Fruit fly (Drosophila melanogaster): Measurements from ENCODE around the gene RpS12.
A peak's percentile ranks its signal among the peaks of the same experiment; 100 is the strongest.

RpS12 gene

dm6 chr3L:13022854-13023560 is at the start of gene RpS12:
Gene RpS12 (plus strand): TSS chr3L:13023352.
- peak; percentile 78 for TF ChIP-seq CG5204 (GFP tag; optimal IDR thresholded peaks at IDR 0.05)
- TF ChIP-seq tj (GFP tag; optimal IDR thresholded peaks at IDR 0.05), result peak; percentile 56
- TF ChIP-seq CG1620 (GFP tag; optimal IDR thresholded peaks at IDR 0.05), result peak; percentile 92
- TF ChIP-seq cnc (optimal IDR thresholded peaks at IDR 0.05), result no peak
- peak; percentile 82 for TF ChIP-seq Mnt (GFP tag; optimal IDR thresholded peaks at IDR 0.05)
- TF ChIP-seq pad (GFP tag; optimal IDR thresholded peaks at IDR 0.05), result peak; percentile 58
- TF ChIP-seq CG11617 (GFP tag; optimal IDR thresholded peaks at IDR 0.05), result peak; percentile 83
- TF ChIP-seq ovo (GFP tag; optimal IDR thresholded peaks at IDR 0.05), result peak; percentile 77
- peak; percentile 57 for TF ChIP-seq Crg-1 (GFP tag; optimal IDR thresholded peaks at IDR 0.05)
- TF ChIP-seq Clk (GFP tag; optimal IDR thresholded peaks at IDR 0.05), result peak; percentile 67
- TF ChIP-seq Hr96 (GFP tag; optimal IDR thresholded peaks at IDR 0.05), result peak; percentile 86
- peak; percentile 70 for TF ChIP-seq CG12768 (GFP tag; optimal IDR thresholded peaks at IDR 0.05)
- peak; percentile 80 for TF ChIP-seq CG7045 (GFP tag; optimal IDR thresholded peaks at IDR 0.05)
- no peak for TF ChIP-seq CG14711 (tag; optimal IDR thresholded peaks at IDR 0.05)
- TF ChIP-seq cic (GFP tag; optimal IDR thresholded peaks at IDR 0.05), result no peak
- TF ChIP-seq bab1 (GFP tag; optimal IDR thresholded peaks at IDR 0.05), result peak; percentile 64
- TF ChIP-seq CG33017 (tag; optimal IDR thresholded peaks at IDR 0.05), result peak; percentile 61
- peak; percentile 81 for TF ChIP-seq CG7101 (tag; optimal IDR thresholded peaks at IDR 0.05)
- peak; percentile 86 for TF ChIP-seq kay (GFP tag; ENCODE audit: borderline replicate concordance)
- peak; percentile 81 for TF ChIP-seq toe (GFP tag; optimal IDR thresholded peaks at IDR 0.05)

- TF ChIP-seq CG12768 (GFP tag; optimal IDR thresholded peaks at IDR 0.05), result no peak
- no peak for TF ChIP-seq CG7101 (tag; optimal IDR thresholded peaks at IDR 0.05)
- no peak for TF ChIP-seq CG7045 (GFP tag; optimal IDR thresholded peaks at IDR 0.05)
- TF ChIP-seq pad (GFP tag; optimal IDR thresholded peaks at IDR 0.05), result no peak
- no peak for TF ChIP-seq CG1620 (GFP tag; optimal IDR thresholded peaks at IDR 0.05)
- TF ChIP-seq ovo (GFP tag; optimal IDR thresholded peaks at IDR 0.05), result no peak
- TF ChIP-seq bab1 (GFP tag; optimal IDR thresholded peaks at IDR 0.05), result no peak
- TF ChIP-seq CG5204 (GFP tag; optimal IDR thresholded peaks at IDR 0.05), result no peak
- TF ChIP-seq Clk (GFP tag; optimal IDR thresholded peaks at IDR 0.05), result no peak
- TF ChIP-seq cnc (optimal IDR thresholded peaks at IDR 0.05), result no peak
- no peak for TF ChIP-seq tj (GFP tag; optimal IDR thresholded peaks at IDR 0.05)
- no peak for TF ChIP-seq Mnt (GFP tag; optimal IDR thresholded peaks at IDR 0.05)
- TF ChIP-seq toe (GFP tag; optimal IDR thresholded peaks at IDR 0.05), result no peak
- no peak for TF ChIP-seq CG11617 (GFP tag; optimal IDR thresholded peaks at IDR 0.05)
- TF ChIP-seq cic (GFP tag; optimal IDR thresholded peaks at IDR 0.05), result no peak
- no peak for TF ChIP-seq CG14711 (tag; optimal IDR thresholded peaks at IDR 0.05)
- TF ChIP-seq Hr96 (GFP tag; optimal IDR thresholded peaks at IDR 0.05), result no peak
Measured at dm6 chr3L:12994835-12995234, 28.3 kb upstream of the RpS12 start, which contains the start of gene CG11262. Gene CG11262 (plus strand): TSS chr3L:12995135.

- TF ChIP-seq CG7101 (tag; optimal IDR thresholded peaks at IDR 0.05) (peak; percentile 3), Hr96 (GFP tag; optimal IDR thresholded peaks at IDR 0.05) (no peak)
Measured at dm6 chr3L:13006490-13006889, 16.7 kb upstream of the RpS12 start, which contains the start of gene CG11263. Gene CG11263 (plus strand): TSS chr3L:13006817.

- no peak for TF ChIP-seq Hr96 (GFP tag; optimal IDR thresholded peaks at IDR 0.05)
- peak; percentile 34 for TF ChIP-seq bab1 (GFP tag; optimal IDR thresholded peaks at IDR 0.05)
- no peak for TF ChIP-seq cnc (optimal IDR thresholded peaks at IDR 0.05)
- TF ChIP-seq CG14711 (tag; optimal IDR thresholded peaks at IDR 0.05), result peak; percentile 40
- TF ChIP-seq kay (GFP tag; ENCODE audit: borderline replicate concordance), result peak; percentile 55
- no peak for TF ChIP-seq Clk (GFP tag; optimal IDR thresholded peaks at IDR 0.05)
Measured at dm6 chr3L:13007946-13008462, 15.1 kb upstream of the RpS12 start.

DNA sequence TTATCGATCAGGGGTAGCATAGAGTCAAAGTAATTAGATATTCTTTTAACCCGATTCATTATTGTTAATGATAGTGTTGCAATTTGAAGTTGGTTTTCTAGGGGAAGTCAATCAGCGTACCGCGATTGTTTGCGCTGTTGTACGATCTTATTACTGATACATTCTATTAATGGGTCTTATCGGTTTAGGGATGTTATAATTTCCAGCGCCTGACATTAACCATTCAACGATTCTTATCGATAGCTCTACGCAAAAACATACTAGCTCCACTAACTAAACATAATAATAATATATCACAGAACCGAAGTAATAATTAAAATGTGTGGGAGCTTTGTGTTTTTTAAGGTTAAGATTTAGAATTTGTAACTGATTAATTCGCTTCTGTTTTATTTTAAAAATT is 11.6 kb upstream of the RpS12 start, which contains the start of gene Cul6:
Cul6 (minus strand) TSS at position 175 of the 400 bp plus-strand sequence.
- TF ChIP-seq pad (GFP tag; optimal IDR thresholded peaks at IDR 0.05), result no peak
- TF ChIP-seq CG7101 (tag; optimal IDR thresholded peaks at IDR 0.05), result peak; percentile 11
- no peak for TF ChIP-seq cnc (optimal IDR thresholded peaks at IDR 0.05)
- peak; percentile 16 for TF ChIP-seq kay (GFP tag; ENCODE audit: borderline replicate concordance)
- TF ChIP-seq CG14711 (tag; optimal IDR thresholded peaks at IDR 0.05), result no peak
- TF ChIP-seq bab1 (GFP tag; optimal IDR thresholded peaks at IDR 0.05), result peak; percentile 8

DNA sequence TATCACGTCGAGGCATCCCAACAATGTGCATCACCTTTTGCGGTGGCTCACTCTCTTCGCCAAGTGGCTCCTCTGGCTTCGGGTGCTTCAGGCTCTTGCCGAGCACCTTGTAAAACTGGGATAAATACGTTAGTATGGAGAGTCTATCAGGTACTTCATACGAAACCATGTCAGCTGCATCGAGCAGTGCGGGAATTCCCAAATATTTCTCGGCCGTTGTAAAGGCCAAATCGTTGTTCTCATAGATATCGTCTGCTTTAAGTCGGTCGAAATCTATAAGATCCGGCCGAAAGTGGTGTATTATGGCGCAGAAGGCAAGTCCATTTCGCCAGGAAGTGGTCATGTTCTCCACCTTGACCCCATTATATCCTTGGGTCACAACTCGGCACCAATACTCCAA is 8.5 kb upstream of the RpS12 start:
- no peak for TF ChIP-seq Clk (GFP tag; optimal IDR thresholded peaks at IDR 0.05)
- TF ChIP-seq CG5204 (GFP tag; optimal IDR thresholded peaks at IDR 0.05), result no peak
- no peak for TF ChIP-seq bab1 (GFP tag; optimal IDR thresholded peaks at IDR 0.05)
- no peak for TF ChIP-seq CG12768 (GFP tag; optimal IDR thresholded peaks at IDR 0.05)
- no peak for TF ChIP-seq CG7045 (GFP tag; optimal IDR thresholded peaks at IDR 0.05)
- TF ChIP-seq Mnt (GFP tag; optimal IDR thresholded peaks at IDR 0.05), result no peak
- TF ChIP-seq CG11617 (GFP tag; optimal IDR thresholded peaks at IDR 0.05), result no peak
- no peak for TF ChIP-seq Crg-1 (GFP tag; optimal IDR thresholded peaks at IDR 0.05)
- TF ChIP-seq toe (GFP tag; optimal IDR thresholded peaks at IDR 0.05), result no peak
- TF ChIP-seq tj (GFP tag; optimal IDR thresholded peaks at IDR 0.05), result no peak
- no peak for TF ChIP-seq CG14711 (tag; optimal IDR thresholded peaks at IDR 0.05)
- TF ChIP-seq pad (GFP tag; optimal IDR thresholded peaks at IDR 0.05), result no peak
- no peak for TF ChIP-seq Hr96 (GFP tag; optimal IDR thresholded peaks at IDR 0.05)

All from whole organism, adult.